Fruit fly (Drosophila melanogaster) whole organism, embryonic: ENCODE measurements around the gene rgn.

Experiments used
- Bdp1 ChIP-seq: fragments of 200-800 bp; sonication (Bioruptor generic); optimal IDR thresholded peaks from 3 replicates; lab custom pipeline; 2016; ENCODE audit warnings: missing biosample characterization, missing genetic modification characterization
- Blimp-1 ChIP-seq: fragments of 200-800 bp; sonication (Bioruptor generic); optimal IDR thresholded peaks from 3 replicates; lab custom pipeline; 2018; ENCODE audit warnings: missing biosample characterization, missing genetic modification characterization, mild to moderate bottlenecking, moderate library complexity, missing genetic modification reagents
- CG10431 ChIP-seq: fragments of 200-800 bp; sonication (Bioruptor generic); optimal IDR thresholded peaks from 3 replicates; lab custom pipeline; 2018; ENCODE audit warnings: missing biosample characterization, mild to moderate bottlenecking, missing genetic modification characterization
- CG10462 ChIP-seq: fragments of 200-800 bp; sonication (Bioruptor generic); optimal IDR thresholded peaks from 2 replicates; lab custom pipeline; 2016; ENCODE audit warnings: missing biosample characterization, missing genetic modification characterization
- CG13624 ChIP-seq: fragments of 200-800 bp; sonication (Bioruptor generic); optimal IDR thresholded peaks from 2 replicates; lab custom pipeline; 2016; ENCODE audit warnings: missing biosample characterization, missing genetic modification characterization
- CG14050 ChIP-seq: fragments of 200-800 bp; sonication (Bioruptor generic); IDR thresholded peaks from 3 replicates; pipeline ENCODE4 v1.3.6; 2022; ENCODE audit warnings: missing biosample characterization, missing genetic modification characterization
- CG15479 ChIP-seq: fragments of 200-800 bp; sonication (Bioruptor generic); optimal IDR thresholded peaks from 3 replicates; lab custom pipeline; 2019; ENCODE audit warnings: missing biosample characterization, mild to moderate bottlenecking, missing genetic modification characterization, moderate library complexity
- CG16815 ChIP-seq: fragments of 200-800 bp; sonication (Bioruptor generic); optimal IDR thresholded peaks from 3 replicates; lab custom pipeline; 2017; ENCODE audit warnings: missing biosample characterization, mild to moderate bottlenecking, missing genetic modification characterization
- CG17359 ChIP-seq: fragments of 200-800 bp; sonication (Bioruptor generic); optimal IDR thresholded peaks from 3 replicates; lab custom pipeline; 2018; ENCODE audit warnings: missing biosample characterization, mild to moderate bottlenecking, missing genetic modification characterization, moderate library complexity
- CG17361 ChIP-seq: fragments of 200-800 bp; sonication (Bioruptor generic); IDR thresholded peaks from 3 replicates; pipeline ENCODE4 v1.3.6; 2022; ENCODE audit warnings: missing biosample characterization, missing genetic modification characterization
- CG17802 ChIP-seq: fragments of 200-800 bp; sonication (Bioruptor generic); optimal IDR thresholded peaks from 2 replicates; lab custom pipeline; 2018; ENCODE audit warnings: missing biosample characterization, mild to moderate bottlenecking, missing genetic modification characterization, moderate library complexity
- CG18011 ChIP-seq: fragments of 200-800 bp; sonication (Bioruptor generic); optimal IDR thresholded peaks from 2 replicates; lab custom pipeline; 2017; ENCODE audit warnings: missing biosample characterization, missing genetic modification characterization, mild to moderate bottlenecking, moderate library complexity, missing genotype
- CG2199 ChIP-seq: fragments of 200-800 bp; sonication (Bioruptor generic); IDR thresholded peaks from 3 replicates; pipeline ENCODE4 v1.3.6; 2022; ENCODE audit warnings: missing biosample characterization, missing genetic modification characterization
- CG30431 ChIP-seq: fragments of 200-800 bp; sonication (Bioruptor generic); optimal IDR thresholded peaks from 2 replicates; lab custom pipeline; 2017; ENCODE audit warnings: missing biosample characterization, missing genetic modification characterization
- CG32772 ChIP-seq: fragments of 200-800 bp; sonication (Bioruptor generic); IDR thresholded peaks from 2 replicates; pipeline ENCODE4 v1.3.6; 2022; ENCODE audit warnings: missing biosample characterization, missing genetic modification characterization
- CG5180 ChIP-seq: fragments of 200-800 bp; sonication (Bioruptor generic); optimal IDR thresholded peaks from 3 replicates; lab custom pipeline; 2017; ENCODE audit warnings: missing biosample characterization, missing genetic modification characterization, mild to moderate bottlenecking, moderate library complexity, missing genetic modification reagents
- CG7357 ChIP-seq: fragments of 200-800 bp; sonication (Bioruptor generic); IDR thresholded peaks from 3 replicates; pipeline ENCODE4 v1.3.6; 2022; ENCODE audit warnings: missing biosample characterization, missing genetic modification characterization
- CG8290 ChIP-seq, 3 experiments: fragments of 200-800 bp; sonication (Bioruptor generic); optimal IDR thresholded peaks; 2 replicates each; lab custom pipeline; 2016 to 2019; ENCODE audit warnings: missing biosample characterization in 3 of 3, missing genetic modification characterization in 3 of 3, mild to moderate bottlenecking in 2 of 3, moderate library complexity in 1 of 3
- CG9215 ChIP-seq: fragments of 200-800 bp; sonication (Bioruptor generic); IDR thresholded peaks from 2 replicates; pipeline ENCODE4 v1.3.6; 2022; ENCODE audit warnings: missing biosample characterization, missing genetic modification characterization
- D ChIP-seq, 2 experiments: fragments of 200-800 bp in 1 of 2; fragments of >200 bp in 1 of 2; sonication (Bioruptor generic) in 1 of 2; optimal IDR thresholded peaks; 2 replicates in 1 of 2; 3 replicates in 1 of 2; lab custom pipeline; 2017; ENCODE audit warnings: mild to moderate bottlenecking in 1 of 2, missing biosample characterization in 1 of 2, missing genetic modification characterization in 1 of 2, missing genetic modification reagents in 1 of 2
- Fer3 ChIP-seq: fragments of 200-800 bp; sonication (Bioruptor generic); optimal IDR thresholded peaks from 2 replicates; lab custom pipeline; 2018; ENCODE audit warnings: missing biosample characterization, mild to moderate bottlenecking, missing genetic modification characterization, moderate library complexity
- HHEX ChIP-seq: fragments of 200-800 bp; sonication (Bioruptor generic); optimal IDR thresholded peaks from 3 replicates; lab custom pipeline; 2017; ENCODE audit warnings: missing biosample characterization, mild to moderate bottlenecking, missing genetic modification characterization, missing genetic modification reagents
- HLHmδ ChIP-seq: fragments of 200-800 bp; sonication (Bioruptor generic); optimal IDR thresholded peaks from 2 replicates; lab custom pipeline; 2018; ENCODE audit warnings: missing biosample characterization, mild to moderate bottlenecking, missing genetic modification characterization, moderate library complexity
- HmgD ChIP-seq: fragments of 200-800 bp; sonication (Bioruptor generic); optimal IDR thresholded peaks from 3 replicates; lab custom pipeline; 2016; ENCODE audit warnings: missing biosample characterization, missing genetic modification characterization
- Hmr ChIP-seq: fragments of 200-800 bp; sonication (Bioruptor generic); optimal IDR thresholded peaks from 3 replicates; lab custom pipeline; 2017; ENCODE audit warnings: mild to moderate bottlenecking, missing biosample characterization, missing genetic modification reagents, missing genetic modification characterization
- Hsf ChIP-seq: fragments of 200-800 bp; sonication (Bioruptor generic); optimal IDR thresholded peaks from 3 replicates; lab custom pipeline; 2016; ENCODE audit warnings: missing biosample characterization, missing genetic modification characterization
- Lpt ChIP-seq: fragments of >200 bp; optimal IDR thresholded peaks from 2 replicates; lab custom pipeline; 2018; ENCODE audit warnings: missing biosample characterization, missing genetic modification characterization
- Myb ChIP-seq: fragments of 200-800 bp; sonication (Bioruptor generic); optimal IDR thresholded peaks from 2 replicates; lab custom pipeline; 2016; ENCODE audit warnings: missing biosample characterization, missing genetic modification characterization
- Vsx1 ChIP-seq: fragments of 200-800 bp; sonication (Bioruptor generic); optimal IDR thresholded peaks from 2 replicates; lab custom pipeline; 2017; ENCODE audit warnings: missing biosample characterization, mild to moderate bottlenecking, missing genetic modification characterization, missing genetic modification reagents
- ara ChIP-seq: fragments of 200-800 bp; sonication (Bioruptor generic); IDR thresholded peaks from 2 replicates; pipeline ENCODE4 v1.3.6; 2022; ENCODE audit warnings: missing biosample characterization, missing genetic modification characterization
- bowl ChIP-seq: fragments of 200-800 bp; sonication (Bioruptor generic); IDR thresholded peaks from 2 replicates; pipeline ENCODE4 v1.3.6; 2022; ENCODE audit warnings: missing biosample characterization, missing genetic modification characterization
- bsh ChIP-seq, 2 experiments: fragments of 200-800 bp; sonication (Bioruptor generic); optimal IDR thresholded peaks; 2 replicates each; lab custom pipeline; 2017 to 2018; ENCODE audit warnings: mild to moderate bottlenecking in 2 of 2, missing biosample characterization in 2 of 2, missing genetic modification characterization in 2 of 2, moderate library complexity in 1 of 2
- dan ChIP-seq: fragments of 200-800 bp; sonication (Bioruptor generic); IDR thresholded peaks from 2 replicates; pipeline ENCODE4 v1.3.6; 2022; ENCODE audit warnings: missing biosample characterization, missing genetic modification characterization
- danr ChIP-seq: fragments of 200-800 bp; sonication (Bioruptor generic); IDR thresholded peaks from 2 replicates; pipeline ENCODE4 v1.3.6; 2022; ENCODE audit warnings: missing biosample characterization, missing genetic modification characterization
- en ChIP-seq: fragments of 200-800 bp; sonication (Bioruptor generic); optimal IDR thresholded peaks from 2 replicates; lab custom pipeline; 2016; ENCODE audit warnings: missing biosample characterization, missing genetic modification characterization
- ewg ChIP-seq: fragments of 200-800 bp; sonication (Bioruptor generic); optimal IDR thresholded peaks from 3 replicates; lab custom pipeline; 2017; ENCODE audit warnings: mild to moderate bottlenecking, missing biosample characterization, missing genetic modification reagents, missing genetic modification characterization
- fd64A ChIP-seq: fragments of 200-800 bp; sonication (Bioruptor generic); optimal IDR thresholded peaks from 3 replicates; lab custom pipeline; 2018; ENCODE audit warnings: missing biosample characterization, mild to moderate bottlenecking, missing genetic modification characterization
- grn ChIP-seq: fragments of 200-800 bp; sonication (Bioruptor generic); optimal IDR thresholded peaks from 3 replicates; lab custom pipeline; 2017; ENCODE audit warnings: missing biosample characterization, missing genetic modification characterization
- ham ChIP-seq: fragments of 200-800 bp; sonication (Bioruptor generic); IDR thresholded peaks from 2 replicates; pipeline ENCODE4 v1.3.6; 2022; ENCODE audit warnings: missing biosample characterization, missing genetic modification characterization
- org-1 ChIP-seq: fragments of 200-800 bp; sonication (Bioruptor generic); optimal IDR thresholded peaks from 2 replicates; lab custom pipeline; 2017; ENCODE audit warnings: missing biosample characterization, missing genetic modification characterization
- peb ChIP-seq: fragments of 200-800 bp; sonication (Bioruptor generic); IDR thresholded peaks from 2 replicates; pipeline ENCODE4 v1.3.6; 2022; ENCODE audit warnings: missing biosample characterization, missing genetic modification characterization
- ranshi ChIP-seq: fragments of 200-800 bp; sonication (Bioruptor generic); IDR thresholded peaks from 2 replicates; pipeline ENCODE4 v1.3.6; 2022; ENCODE audit warnings: missing biosample characterization, missing genetic modification characterization
- shn ChIP-seq: fragments of 200-800 bp; sonication (Bioruptor generic); optimal IDR thresholded peaks from 3 replicates; lab custom pipeline; 2016; ENCODE audit warnings: missing biosample characterization, missing genetic modification characterization
- slp2 ChIP-seq: fragments of 200-800 bp; sonication (Bioruptor generic); optimal IDR thresholded peaks from 2 replicates; lab custom pipeline; 2016; ENCODE audit warnings: missing biosample characterization, missing genetic modification characterization
- tap ChIP-seq: fragments of 200-800 bp; optimal IDR thresholded peaks from 3 replicates; lab custom pipeline; 2019; ENCODE audit warnings: missing biosample characterization, mild to moderate bottlenecking, missing genetic modification characterization, moderate library complexity
- tin ChIP-seq: fragments of 200-800 bp; sonication (Bioruptor generic); optimal IDR thresholded peaks from 3 replicates; lab custom pipeline; 2016; ENCODE audit warnings: missing biosample characterization, missing genetic modification characterization
- toy ChIP-seq: fragments of 200-800 bp; sonication (Bioruptor generic); IDR thresholded peaks from 2 replicates; pipeline ENCODE4 v1.3.6; 2022; ENCODE audit warnings: missing biosample characterization, missing genetic modification characterization
- trh ChIP-seq: fragments of 200-800 bp; sonication (Bioruptor generic); optimal IDR thresholded peaks from 2 replicates; lab custom pipeline; 2016; ENCODE audit warnings: missing biosample characterization, missing genetic modification characterization
- twi ChIP-seq: fragments of 200-800 bp; optimal IDR thresholded peaks from 2 replicates; lab custom pipeline; 2019; ENCODE audit warnings: missing biosample characterization, mild to moderate bottlenecking, missing genetic modification characterization, moderate library complexity
- zen2 ChIP-seq: fragments of 200-800 bp; sonication (Bioruptor generic); IDR thresholded peaks from 3 replicates; pipeline ENCODE4 v1.3.6; 2022; ENCODE audit warnings: missing biosample characterization, missing genetic modification characterization; ENCODE audit not compliant: partially characterized antibody
- zfh1 ChIP-seq: fragments of 200-800 bp; sonication (Bioruptor generic); IDR thresholded peaks from 3 replicates; pipeline ENCODE4 v1.3.6; 2022; ENCODE audit warnings: missing biosample characterization, missing genetic modification characterization

Gene rgn

dm6 chr3L:21412140-21412539 lies 29.8 kb downstream of the rgn start (continued):
- peak; percentile 58 for TF ChIP-seq HHEX (GFP tag; lab: Kevin White, UChicago)
- no peak for TF ChIP-seq CG17361 (GFP tag; lab: Robert Waterston, UW)
- no peak for TF ChIP-seq HLHmδ (GFP tag; lab: Kevin White, UChicago)
- no peak for TF ChIP-seq zfh1 (GFP tag; lab: Robert Waterston, UW)
- TF ChIP-seq grn (GFP tag; lab: Kevin White, UChicago): no peak
- no peak for TF ChIP-seq slp2
- no peak for TF ChIP-seq zen2 (GFP tag; lab: Robert Waterston, UW)
- TF ChIP-seq D (optimal IDR thresholded peaks at IDR 0.05; lab: Kevin White, UChicago): no peak
- TF ChIP-seq D (GFP tag; optimal IDR thresholded peaks at IDR 0.05; lab: Kevin White, UChicago): no peak
- no peak for TF ChIP-seq CG18011 (GFP tag; lab: Kevin White, UChicago)
- TF ChIP-seq ewg (GFP tag; lab: Kevin White, UChicago): no peak
- no peak for TF ChIP-seq Bdp1 (GFP tag; lab: Kevin White, UChicago)
- peak; percentile 19 for TF ChIP-seq Hmr (GFP tag; lab: Kevin White, UChicago)
- TF ChIP-seq Vsx1 (GFP tag; lab: Kevin White, UChicago): peak; percentile 18
- no peak for TF ChIP-seq CG17802 (tag; lab: Kevin White, UChicago)
- no peak for TF ChIP-seq toy (GFP tag; lab: Robert Waterston, UW)
- TF ChIP-seq CG10431: no peak
- TF ChIP-seq Myb (GFP tag; lab: Kevin White, UChicago): no peak
- TF ChIP-seq HmgD (GFP tag; lab: Kevin White, UChicago): no peak
- TF ChIP-seq bowl (GFP tag; lab: Robert Waterston, UW): no peak
- TF ChIP-seq org-1 (GFP tag; lab: Kevin White, UChicago): no peak
- no peak for TF ChIP-seq en (GFP tag; lab: Kevin White, UChicago)
- TF ChIP-seq CG16815 (GFP tag; lab: Kevin White, UChicago): no peak
- peak; percentile 23; the same call in 1 of the 2 replicates for TF ChIP-seq ranshi (GFP tag; lab: Robert Waterston, UW)
- no peak for TF ChIP-seq CG7357 (GFP tag; lab: Robert Waterston, UW)
- TF ChIP-seq tap: peak; percentile 25
- no peak for TF ChIP-seq ham
- TF ChIP-seq peb (GFP tag; lab: Robert Waterston, UW): no peak
- no peak for TF ChIP-seq twi
- no peak for TF ChIP-seq CG9215 (GFP tag; lab: Robert Waterston, UW)
- TF ChIP-seq CG13624 (GFP tag; lab: Kevin White, UChicago): no peak
- TF ChIP-seq shn: no peak
- no peak for TF ChIP-seq Fer3 (tag; lab: Kevin White, UChicago)
- peak; percentile 16 for TF ChIP-seq fd64A (GFP tag; lab: Kevin White, UChicago)
- TF ChIP-seq bsh (GFP tag; optimal IDR thresholded peaks at IDR 0.05; lab: Kevin White, UChicago): peak in 1 of 2 experiments; percentile 13
- TF ChIP-seq Hsf (GFP tag; lab: Kevin White, UChicago): no peak
- no peak for TF ChIP-seq CG8290 (GFP tag; optimal IDR thresholded peaks at IDR 0.05; lab: Kevin White, UChicago)
- TF ChIP-seq CG8290 (tag; optimal IDR thresholded peaks at IDR 0.05; lab: Kevin White, UChicago): peak in 1 of 2 experiments; percentile 63
- no peak for TF ChIP-seq ara
- TF ChIP-seq CG10462: no peak
- no peak for TF ChIP-seq danr (GFP tag; lab: Robert Waterston, UW)
- TF ChIP-seq Blimp-1 (GFP tag; lab: Kevin White, UChicago): peak; percentile 5
- TF ChIP-seq CG17359 (tag; lab: Kevin White, UChicago): peak; percentile 38
- TF ChIP-seq trh (GFP tag; lab: Kevin White, UChicago): no peak
- TF ChIP-seq CG14050 (GFP tag; lab: Robert Waterston, UW): no peak
- TF ChIP-seq CG30431: no peak
- TF ChIP-seq CG5180 (GFP tag; lab: Kevin White, UChicago): peak; percentile 19
- no peak for TF ChIP-seq CG2199 (GFP tag; lab: Robert Waterston, UW)
- TF ChIP-seq dan: no peak
- TF ChIP-seq Lpt (GFP tag; lab: Kevin White, UChicago): no peak
- no peak for TF ChIP-seq CG15479 (GFP tag; lab: Kevin White, UChicago)
- no peak for TF ChIP-seq tin (GFP tag; lab: Kevin White, UChicago)
- TF ChIP-seq CG32772 (GFP tag; lab: Robert Waterston, UW): no peak
